Fruit fly (Drosophila melanogaster) whole organism, prepupa: ENCODE measurements around the gene CG8349.

Experiments used
- CG11902 ChIP-seq: fragments of 200-800 bp; sonication (Bioruptor generic); optimal IDR thresholded peaks from 3 replicates; lab custom pipeline; 2016; ENCODE audit warnings: missing biosample characterization, missing genetic modification characterization
- CG3919 ChIP-seq: fragments of 200-800 bp; sonication (Bioruptor generic); optimal IDR thresholded peaks from 3 replicates; lab custom pipeline; 2016; ENCODE audit warnings: missing biosample characterization, missing genetic modification characterization
- Gug ChIP-seq: fragments of 200-800 bp; sonication (Bioruptor generic); IDR thresholded peaks from 2 replicates; pipeline ENCODE4 v1.3.6; 2022; ENCODE audit warnings: missing biosample characterization, missing genetic modification characterization
- Met ChIP-seq: fragments of 200-800 bp; sonication (Bioruptor generic); optimal IDR thresholded peaks from 3 replicates; lab custom pipeline; 2016; ENCODE audit warnings: missing biosample characterization, missing genetic modification characterization
- OdsH ChIP-seq: fragments of 200-800 bp; sonication (Bioruptor generic); optimal IDR thresholded peaks from 3 replicates; lab custom pipeline; 2016; ENCODE audit warnings: missing biosample characterization, missing genetic modification characterization
- Sox102F ChIP-seq: fragments of 200-800 bp; sonication (Bioruptor generic); optimal IDR thresholded peaks from 2 replicates; lab custom pipeline; 2016; ENCODE audit warnings: missing biosample characterization, mild to moderate bottlenecking, missing genetic modification characterization
- Sox14 ChIP-seq: fragments of 200-800 bp; sonication (Bioruptor generic); optimal IDR thresholded peaks from 3 replicates; lab custom pipeline; 2016; ENCODE audit warnings: missing biosample characterization, missing genetic modification characterization
- acj6 ChIP-seq: fragments of 200-800 bp; sonication (Bioruptor generic); optimal IDR thresholded peaks from 3 replicates; lab custom pipeline; 2016; ENCODE audit warnings: missing biosample characterization, missing genetic modification characterization
- eg ChIP-seq: fragments of 200-800 bp; sonication (Bioruptor generic); IDR thresholded peaks from 3 replicates; pipeline ENCODE4 v1.3.6; 2022; ENCODE audit warnings: missing biosample characterization, missing genetic modification characterization
- fd85E ChIP-seq: fragments of 200-800 bp; sonication (Bioruptor generic); optimal IDR thresholded peaks from 3 replicates; lab custom pipeline; 2016; ENCODE audit warnings: missing biosample characterization, missing genetic modification characterization
- svp ChIP-seq: fragments of 200-800 bp; sonication (Bioruptor generic); peaks from one replicate; lab custom pipeline; 2016; ENCODE audit warnings: missing biosample characterization, missing genetic modification characterization

DNA sequence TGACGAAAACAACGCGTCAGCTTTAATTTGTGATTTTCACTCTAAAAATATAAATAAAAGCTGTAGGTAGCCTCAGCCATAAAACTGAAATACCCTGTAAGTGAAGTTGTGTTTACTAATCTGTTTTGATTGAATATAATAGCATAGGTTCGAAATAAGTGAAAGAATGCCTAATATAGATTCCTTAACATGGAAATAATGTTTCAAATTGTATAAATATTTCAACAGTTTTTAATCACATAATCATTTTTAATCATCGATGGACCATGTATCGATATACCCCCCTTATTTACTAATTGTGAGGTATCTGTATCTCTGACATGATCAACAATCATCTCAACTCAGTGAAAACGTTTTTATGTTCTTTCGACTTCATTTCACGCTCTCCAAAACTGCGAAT, 39.7 kb downstream of the CG8349 start:
- TF ChIP-seq acj6 (GFP tag; lab: Kevin White, UChicago) (no peak), Gug (no peak), Sox14 (GFP tag; lab: Kevin White, UChicago) (no peak), eg (GFP tag; lab: Robert Waterston, UW) (peak; percentile 51; the same call in 1 of the 3 replicates), CG11902 (no peak), CG3919 (GFP tag; lab: Kevin White, UChicago) (no peak), OdsH (GFP tag; lab: Kevin White, UChicago) (no peak), svp (GFP tag; lab: Kevin White, UChicago) (peak; percentile 67), Sox102F (GFP tag; lab: Kevin White, UChicago) (no peak), fd85E (no peak), Met (GFP tag; lab: Kevin White, UChicago) (peak; percentile 27)
